Worm (Caenorhabditis elegans) whole organism, young adult: ENCODE data around the gene C28C12.12.
A peak's percentile ranks its signal among the peaks of the same experiment; 100 is the strongest.

Experiments used
- B0035.1 ChIP-seq: sonication (generic microtip); optimal IDR thresholded peaks from 2 replicates; lab custom pipeline; 2016; ENCODE audit warnings: missing genetic modification characterization, mild to moderate bottlenecking, missing compliant biosample characterization, missing genotype, missing genetic modification reagents
- F22D6.2 ChIP-seq: sonication (generic microtip); optimal IDR thresholded peaks from 2 replicates; lab custom pipeline; 2016; ENCODE audit warnings: mild to moderate bottlenecking, missing genetic modification characterization, missing compliant biosample characterization
- F39B2.1 ChIP-seq: fragments of 200-800 bp; sonication (Bioruptor generic); IDR thresholded peaks from 2 replicates; pipeline ENCODE4 v1.3.6; 2022; ENCODE audit warnings: missing genetic modification reagents, missing genetic modification characterization, missing compliant biosample characterization
- F52B5.7 ChIP-seq: sonication (generic microtip); optimal IDR thresholded peaks from 2 replicates; lab custom pipeline; 2016; ENCODE audit warnings: mild to moderate bottlenecking, missing genetic modification characterization, missing compliant biosample characterization
- F55B11.4 ChIP-seq: sonication (generic microtip); optimal IDR thresholded peaks from 2 replicates; lab custom pipeline; 2016; ENCODE audit warnings: missing compliant biosample characterization, missing genetic modification characterization, borderline replicate concordance; ENCODE audit not compliant: insufficient read depth
- F57A8.1 ChIP-seq: fragments of 200-800 bp; sonication (Bioruptor generic); optimal IDR thresholded peaks from 2 replicates; lab custom pipeline; 2018; ENCODE audit warnings: mild to moderate bottlenecking, missing genetic modification characterization, moderate library complexity, missing compliant biosample characterization
- K11D2.4 ChIP-seq: fragments of 200-800 bp; sonication (Bioruptor generic); IDR thresholded peaks from 2 replicates; pipeline ENCODE4 v1.3.6; 2022; ENCODE audit warnings: missing genetic modification reagents, missing genetic modification characterization, missing compliant biosample characterization
- K12H6.12 ChIP-seq: fragments of 200-800 bp; sonication (Bioruptor generic); optimal IDR thresholded peaks from 2 replicates; lab custom pipeline; 2018; ENCODE audit warnings: mild to moderate bottlenecking, missing genetic modification characterization, missing compliant biosample characterization
- Y56A3A.18 ChIP-seq: fragments of 200-800 bp; sonication (Bioruptor generic); IDR thresholded peaks from 2 replicates; pipeline ENCODE4 v1.3.6; 2022; ENCODE audit warnings: missing genetic modification reagents, missing genetic modification characterization, missing compliant biosample characterization
- ZK185.1 ChIP-seq: sonication (generic microtip); optimal IDR thresholded peaks from 2 replicates; lab custom pipeline; 2016; ENCODE audit warnings: mild to moderate bottlenecking, missing genetic modification characterization, missing compliant biosample characterization; ENCODE audit not compliant: poor library complexity, severe bottlenecking
- akir-1 ChIP-seq: fragments of 200-800 bp; sonication (Bioruptor generic); optimal IDR thresholded peaks from 2 replicates; lab custom pipeline; 2018; ENCODE audit warnings: mild to moderate bottlenecking, missing genetic modification characterization, moderate library complexity, missing compliant biosample characterization
- ama-1 ChIP-seq, 3 experiments: fragments of 150-350 bp in 1 of 3; sonication (generic microtip) in 2 of 3; optimal IDR thresholded peaks; 2 replicates each; lab custom pipeline; 2014 to 2018; ENCODE audit warnings: missing biosample characterization in 2 of 3, missing genetic modification characterization in 2 of 3, missing genetic modification reagents in 2 of 3
- aptf-2 ChIP-seq: fragments of 200-800 bp; sonication (Bioruptor generic); conservative IDR thresholded peaks from 2 replicates; pipeline ENCODE4 v1.3.6; 2022; ENCODE audit warnings: missing genetic modification reagents, missing genetic modification characterization, missing compliant biosample characterization
- attf-6 ChIP-seq: fragments of 200-800 bp; sonication (Bioruptor generic); IDR thresholded peaks from 2 replicates; pipeline ENCODE4 v1.3.6; 2022; ENCODE audit warnings: missing genetic modification reagents, missing genetic modification characterization, missing compliant biosample characterization
- bed-2 ChIP-seq: fragments of 200-800 bp; sonication (Bioruptor generic); IDR thresholded peaks from 2 replicates; pipeline ENCODE4 v1.3.6; 2022; ENCODE audit warnings: missing genetic modification reagents, missing genetic modification characterization, missing compliant biosample characterization
- cebp-1 ChIP-seq, 2 experiments: fragments of 200-800 bp in 1 of 2; sonication (Bioruptor generic) in 1 of 2; sonication (generic microtip) in 1 of 2; IDR thresholded peaks in 1 of 2; optimal IDR thresholded peaks in 1 of 2; 2 replicates each; pipeline versions ENCODE4 v1.3.6 to Lab custom; 2017 to 2022; ENCODE audit warnings: missing compliant biosample characterization in 2 of 2, missing genetic modification characterization in 2 of 2, mild to moderate bottlenecking in 1 of 2, missing genetic modification reagents in 1 of 2, moderate library complexity in 1 of 2
- ceh-100 ChIP-seq: fragments of 200-800 bp; sonication (Bioruptor generic); IDR thresholded peaks from 2 replicates; pipeline ENCODE4 v1.3.6; 2022; ENCODE audit warnings: missing genetic modification reagents, missing genetic modification characterization, missing compliant biosample characterization
- ceh-27 ChIP-seq: fragments of 200-800 bp; sonication (Bioruptor generic); optimal IDR thresholded peaks from 2 replicates; lab custom pipeline; 2018; ENCODE audit warnings: mild to moderate bottlenecking, missing genetic modification characterization, moderate library complexity, missing compliant biosample characterization
- chd-7 ChIP-seq: sonication (generic microtip); optimal IDR thresholded peaks from 2 replicates; lab custom pipeline; 2016; ENCODE audit warnings: mild to moderate bottlenecking, missing genetic modification characterization, moderate library complexity, missing compliant biosample characterization
- die-1 ChIP-seq: sonication (generic microtip); optimal IDR thresholded peaks from 2 replicates; lab custom pipeline; 2016; ENCODE audit warnings: missing genotype, mild to moderate bottlenecking, missing genetic modification characterization, missing compliant biosample characterization
- dox-1 ChIP-seq: fragments of 200-800 bp; sonication (Bioruptor generic); IDR thresholded peaks from 2 replicates; pipeline ENCODE4 v1.3.6; 2022; ENCODE audit warnings: missing genetic modification reagents, missing genetic modification characterization, missing compliant biosample characterization
- egl-44 ChIP-seq: fragments of 200-800 bp; sonication (Bioruptor generic); IDR thresholded peaks from 2 replicates; pipeline ENCODE4 v1.3.6; 2022; ENCODE audit warnings: missing genetic modification reagents, missing genetic modification characterization, missing compliant biosample characterization
- egrh-3 ChIP-seq: fragments of 200-800 bp; sonication (Bioruptor generic); IDR thresholded peaks from 2 replicates; pipeline ENCODE4 v1.3.6; 2022; ENCODE audit warnings: missing genetic modification reagents, missing genetic modification characterization, missing compliant biosample characterization
- ets-4 ChIP-seq: fragments of 200-800 bp; sonication (Bioruptor generic); optimal IDR thresholded peaks from 2 replicates; lab custom pipeline; 2018; ENCODE audit warnings: mild to moderate bottlenecking, missing genetic modification characterization, missing compliant biosample characterization
- hmg-1.2 ChIP-seq: fragments of 200-800 bp; sonication (Bioruptor generic); IDR thresholded peaks from 2 replicates; pipeline ENCODE4 v1.3.6; 2022; ENCODE audit warnings: missing genetic modification reagents, missing genetic modification characterization, missing compliant biosample characterization
- lag-1 ChIP-seq: fragments of 200-800 bp; sonication (Bioruptor generic); IDR thresholded peaks from 2 replicates; pipeline ENCODE4 v1.3.6; 2022; ENCODE audit warnings: missing genetic modification reagents, missing genetic modification characterization, missing compliant biosample characterization
- lin-40 ChIP-seq: sonication (generic microtip); optimal IDR thresholded peaks from 2 replicates; lab custom pipeline; 2016; ENCODE audit warnings: missing genetic modification characterization, mild to moderate bottlenecking, missing compliant biosample characterization, missing genotype, missing genetic modification reagents
- madf-6 ChIP-seq: fragments of 200-800 bp; sonication (Bioruptor generic); IDR thresholded peaks from 2 replicates; pipeline ENCODE4 v1.3.6; 2022; ENCODE audit warnings: missing genetic modification reagents, missing genetic modification characterization, missing compliant biosample characterization
- madf-8 ChIP-seq: fragments of 200-800 bp; sonication (Bioruptor generic); conservative IDR thresholded peaks from 2 replicates; pipeline ENCODE4 v1.3.6; 2022; ENCODE audit warnings: missing genetic modification reagents, missing genetic modification characterization, missing compliant biosample characterization
- mxl-1 ChIP-seq: sonication (generic microtip); optimal IDR thresholded peaks from 2 replicates; lab custom pipeline; 2016; ENCODE audit warnings: missing genetic modification characterization, missing compliant biosample characterization
- nhr-120 ChIP-seq: fragments of 200-800 bp; sonication (Bioruptor generic); IDR thresholded peaks from 2 replicates; pipeline ENCODE4 v1.3.6; 2022; ENCODE audit warnings: missing genetic modification characterization, missing compliant biosample characterization
- nhr-80 ChIP-seq: sonication (generic microtip); optimal IDR thresholded peaks from 2 replicates; lab custom pipeline; 2016; ENCODE audit warnings: missing genetic modification characterization, missing compliant biosample characterization
- sea-2 ChIP-seq: fragments of 200-800 bp; sonication (Bioruptor generic); IDR thresholded peaks from 2 replicates; pipeline ENCODE4 v1.3.6; 2022; ENCODE audit warnings: missing genetic modification characterization, missing compliant biosample characterization
- snpc-1.3 ChIP-seq: sonication (generic microtip); optimal IDR thresholded peaks from 2 replicates; lab custom pipeline; 2017; ENCODE audit warnings: missing genetic modification characterization, mild to moderate bottlenecking, missing compliant biosample characterization, antibody characterized with exemption, moderate library complexity, missing genotype, missing genetic modification reagents; ENCODE audit not compliant: insufficient read depth
- somi-1 ChIP-seq: fragments of 200-800 bp; sonication (Bioruptor generic); optimal IDR thresholded peaks from 2 replicates; lab custom pipeline; 2018; ENCODE audit warnings: mild to moderate bottlenecking, missing genetic modification characterization, missing compliant biosample characterization
- tbp1 ChIP-seq: fragments of 200-800 bp; sonication (Bioruptor generic); optimal IDR thresholded peaks from 2 replicates; lab custom pipeline; 2018; ENCODE audit warnings: mild to moderate bottlenecking, missing genetic modification characterization, missing compliant biosample characterization
- tbx-9 ChIP-seq: sonication (generic microtip); optimal IDR thresholded peaks from 2 replicates; lab custom pipeline; 2016; ENCODE audit warnings: borderline replicate concordance, missing genetic modification characterization, inconsistent platforms, missing compliant biosample characterization
- tlf-1 ChIP-seq: fragments of 200-800 bp; sonication (Bioruptor generic); optimal IDR thresholded peaks from 2 replicates; lab custom pipeline; 2018; ENCODE audit warnings: mild to moderate bottlenecking, missing genetic modification characterization, missing compliant biosample characterization
- unc-130 ChIP-seq: sonication (generic microtip); optimal IDR thresholded peaks from 2 replicates; lab custom pipeline; 2016; ENCODE audit warnings: missing genetic modification reagents, missing genetic modification characterization, missing compliant biosample characterization
- unc-62 ChIP-seq: fragments of 150-350 bp; optimal IDR thresholded peaks from 2 replicates; lab custom pipeline; 2014; ENCODE audit warnings: missing biosample characterization, missing genetic modification reagents, missing genetic modification characterization
- xnd-1 ChIP-seq: sonication (generic microtip); optimal IDR thresholded peaks from 2 replicates; lab custom pipeline; 2016; ENCODE audit warnings: missing genotype, missing genetic modification reagents, missing genetic modification characterization, missing compliant biosample characterization
- zfh-2 ChIP-seq: fragments of 200-800 bp; sonication (Bioruptor generic); conservative IDR thresholded peaks from 2 replicates; pipeline ENCODE4 v1.3.6; 2022; ENCODE audit warnings: missing genetic modification reagents, missing genetic modification characterization, missing compliant biosample characterization
- ztf-18 ChIP-seq: sonication (generic microtip); optimal IDR thresholded peaks from 2 replicates; lab custom pipeline; 2016; ENCODE audit warnings: missing genotype, mild to moderate bottlenecking, missing genetic modification characterization, missing compliant biosample characterization
- ztf-26 ChIP-seq: sonication (generic microtip); optimal IDR thresholded peaks from 2 replicates; lab custom pipeline; 2017; ENCODE audit warnings: missing genetic modification characterization, missing compliant biosample characterization
- ztf-3 ChIP-seq: fragments of 200-800 bp; sonication (Bioruptor generic); optimal IDR thresholded peaks from 2 replicates; lab custom pipeline; 2018; ENCODE audit warnings: mild to moderate bottlenecking, missing genetic modification characterization, missing compliant biosample characterization

C28C12.12 gene

ce11 chrIV:8535946-8536345 lies 39.8 kb upstream of the C28C12.12 start:
- TF ChIP-seq zfh-2 (no peak), ceh-100 (GFP tag; lab: Robert Waterston, UW) (no peak), ztf-3 (GFP tag; lab: Kevin White, UChicago) (no peak), xnd-1 (tag; lab: Kevin White, UChicago) (no peak), unc-130 (GFP tag; lab: Kevin White, UChicago) (no peak), snpc-1.3 (tag; lab: Kevin White, UChicago) (no peak), somi-1 (GFP tag; lab: Kevin White, UChicago) (no peak), attf-6 (no peak), bed-2 (GFP tag; lab: Robert Waterston, UW) (no peak), ets-4 (GFP tag; lab: Kevin White, UChicago) (no peak), tlf-1 (GFP tag; lab: Kevin White, UChicago) (no peak), Y56A3A.18 (GFP tag; lab: Robert Waterston, UW) (no peak)

DNA sequence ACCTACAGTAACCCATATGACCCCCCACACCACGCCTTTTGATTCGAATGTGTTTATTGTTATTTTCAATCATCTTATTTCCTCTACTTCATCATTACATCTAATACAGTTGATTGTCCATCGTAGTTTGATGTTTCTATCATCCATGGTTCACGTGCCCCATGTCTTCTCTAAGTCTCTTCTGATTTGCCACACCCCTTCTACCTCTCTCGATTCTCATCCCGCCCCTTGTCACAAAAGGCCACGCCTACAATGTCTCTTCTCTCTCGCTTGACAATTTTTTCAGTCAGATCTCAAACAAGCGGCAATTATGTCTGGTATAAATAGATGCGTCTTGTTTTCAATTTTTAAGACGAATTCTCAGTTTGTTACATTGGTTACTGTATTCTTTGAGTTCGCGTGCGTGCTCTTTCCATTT lies 38.8 kb upstream of the C28C12.12 start:
- TF ChIP-seq madf-8 (no peak), sea-2 (GFP tag; lab: Robert Waterston, UW) (no peak), tbx-9 (no peak), F22D6.2 (tag; lab: Kevin White, UChicago) (peak; percentile 58), lag-1 (GFP tag; lab: Robert Waterston, UW) (no peak), ztf-18 (tag; lab: Kevin White, UChicago) (no peak), ama-1 (optimal IDR thresholded peaks at IDR 0.05; lab: Kevin White, UChicago) (peak; percentile 27), ama-1 (GFP tag; optimal IDR thresholded peaks at IDR 0.05; lab: Kevin White, UChicago) (no peak), madf-6 (GFP tag; lab: Robert Waterston, UW) (no peak), ztf-26 (peak; percentile 10), ceh-27 (GFP tag; lab: Kevin White, UChicago) (peak; percentile 15), lin-40 (tag; lab: Kevin White, UChicago) (peak; percentile 39), hmg-1.2 (GFP tag; lab: Robert Waterston, UW) (peak; percentile 40; the same call in 1 of the 2 replicates), die-1 (no peak), unc-62 (GFP tag; lab: Kevin White, UChicago) (peak; percentile 39), egl-44 (GFP tag; lab: Robert Waterston, UW) (no peak), cebp-1 (GFP tag; IDR thresholded peaks at IDR 0.05; lab: Robert Waterston, UW) (no peak), cebp-1 (tag; optimal IDR thresholded peaks at IDR 0.05; lab: Kevin White, UChicago) (peak; percentile 47), K12H6.12 (tag; lab: Kevin White, UChicago) (peak; percentile 40), tbp1 (GFP tag; lab: Kevin White, UChicago) (peak; percentile 5), mxl-1 (tag; lab: Kevin White, UChicago) (no peak), dox-1 (GFP tag; lab: Robert Waterston, UW) (0 out of 2 replicates have a peak, but pooled peaks have one; percentile 17), aptf-2 (GFP tag; lab: Robert Waterston, UW) (no peak), somi-1 (GFP tag; lab: Kevin White, UChicago) (peak; percentile 73), F39B2.1 (GFP tag; lab: Robert Waterston, UW) (no peak), B0035.1 (tag; lab: Kevin White, UChicago) (no peak), K11D2.4 (GFP tag; lab: Robert Waterston, UW) (0 out of 2 replicates have a peak, but pooled peaks have one; percentile 32), nhr-120 (no peak), chd-7 (tag; lab: Kevin White, UChicago) (peak; percentile 11), ZK185.1 (tag; lab: Kevin White, UChicago) (no peak), F57A8.1 (GFP tag; lab: Kevin White, UChicago) (no peak), F52B5.7 (tag; lab: Kevin White, UChicago) (no peak), F55B11.4 (no peak), nhr-80 (tag; lab: Kevin White, UChicago) (peak; percentile 71), egrh-3 (GFP tag; lab: Robert Waterston, UW) (no peak), akir-1 (GFP tag; lab: Kevin White, UChicago) (no peak)
- TF ChIP-seq, all 124 proteins: peak for 15
